Fruit fly (Drosophila melanogaster) Kc167 (cell line): ENCODE results near the gene Hrd3.

Experiments used
- Myc ChIP-seq: fragments of >200 bp; optimal IDR thresholded peaks from 2 replicates; lab custom pipeline; 2017; ENCODE audit warnings: missing external identifiers
- Sin3A ChIP-seq: fragments of >200 bp; optimal IDR thresholded peaks from 2 replicates; lab custom pipeline; 2018; ENCODE audit warnings: missing external identifiers
- h ChIP-seq: fragments of >200 bp; optimal IDR thresholded peaks from 3 replicates; lab custom pipeline; 2018; ENCODE audit warnings: missing external identifiers
- insv ChIP-seq: fragments of >200 bp; optimal IDR thresholded peaks from 3 replicates; lab custom pipeline; 2018; ENCODE audit warnings: missing external identifiers
- psq ChIP-seq: fragments of >200 bp; optimal IDR thresholded peaks from 2 replicates; lab custom pipeline; 2017; ENCODE audit warnings: missing external identifiers
- ttk ChIP-seq: sonication (Bioruptor generic); optimal IDR thresholded peaks from 2 replicates; lab custom pipeline; 2017; ENCODE audit warnings: missing external identifiers

The Hrd3 gene

dm6 chr3R:23757912-23758607 is at the start of gene Hrd3, which contains the start of gene PTPMT1:
Hrd3 (minus strand) TSS chr3R:23758557.
PTPMT1 (plus strand) TSS chr3R:23758339.
- no peak for TF ChIP-seq insv (lab: Kevin White, UChicago)
- no peak for TF ChIP-seq Sin3A
- no peak for TF ChIP-seq psq (lab: Kevin White, UChicago)
- TF ChIP-seq h (lab: Kevin White, UChicago) = no peak
- TF ChIP-seq ttk (lab: Kevin White, UChicago) = no peak
- TF ChIP-seq Myc (lab: Kevin White, UChicago) = no peak

dm6 chr3R:23803668-23804067 is 45.3 kb upstream of the Hrd3 start, which contains the start of gene CG34355:
CG34355 (plus strand) TSS chr3R:23803859.
- TF ChIP-seq Sin3A = no peak
- TF ChIP-seq ttk (lab: Kevin White, UChicago) = no peak
- no peak for TF ChIP-seq h (lab: Kevin White, UChicago)
- TF ChIP-seq insv (lab: Kevin White, UChicago) = no peak
- no peak for TF ChIP-seq psq (lab: Kevin White, UChicago)
- TF ChIP-seq Myc (lab: Kevin White, UChicago) = no peak

DNA sequence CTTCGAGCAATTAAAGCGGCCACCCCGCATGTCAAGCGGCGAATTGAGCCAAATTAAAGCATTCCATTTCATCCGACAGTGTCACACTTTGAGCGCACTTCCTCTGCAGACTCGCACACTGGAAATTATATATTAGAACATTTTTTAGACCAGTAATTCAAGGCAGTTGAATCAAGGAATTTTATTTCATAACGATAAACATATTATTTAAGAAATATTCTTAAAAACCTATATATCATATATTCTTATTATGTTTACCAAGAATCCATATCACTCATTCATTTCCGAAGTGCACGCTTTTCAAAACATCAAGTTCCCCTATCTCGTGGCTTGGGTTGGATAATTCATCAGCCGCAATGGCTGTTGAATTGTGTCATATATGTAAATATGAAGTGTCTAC is 33.1 kb upstream of the Hrd3 start:
- TF ChIP-seq Myc (lab: Kevin White, UChicago) (no peak), Sin3A (no peak), ttk (lab: Kevin White, UChicago) (no peak), psq (lab: Kevin White, UChicago) (no peak), insv (lab: Kevin White, UChicago) (no peak), h (lab: Kevin White, UChicago) (no peak)

- TF ChIP-seq h (lab: Kevin White, UChicago) (no peak), Sin3A (no peak), insv (lab: Kevin White, UChicago) (no peak), ttk (lab: Kevin White, UChicago) (no peak), Myc (lab: Kevin White, UChicago) (no peak), psq (lab: Kevin White, UChicago) (no peak)
These were observed 32.3 kb upstream of the Hrd3 start for dm6 chr3R:23790483-23791175.

DNA sequence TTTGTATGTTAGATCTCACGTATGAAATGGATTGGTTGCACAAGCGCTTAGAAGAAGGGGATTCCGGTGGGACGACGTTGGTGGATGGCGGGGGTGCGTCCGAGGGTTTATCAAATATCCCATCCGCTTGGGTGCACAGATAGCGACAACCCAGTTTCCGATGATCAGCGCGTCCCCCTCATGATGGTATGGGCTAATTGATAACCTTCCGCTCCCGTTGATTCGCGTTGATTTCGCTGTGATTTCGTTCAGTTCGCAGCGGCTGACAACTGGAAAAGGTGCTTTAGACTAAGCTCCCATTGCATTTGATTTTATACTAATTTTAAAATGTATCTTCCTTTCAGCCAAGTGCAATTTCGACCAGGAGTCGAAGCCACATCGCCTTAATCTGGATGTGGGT is 31.2 kb upstream of the Hrd3 start:
- no peak for TF ChIP-seq psq (lab: Kevin White, UChicago)
- TF ChIP-seq insv (lab: Kevin White, UChicago) = no peak
- no peak for TF ChIP-seq Sin3A
- no peak for TF ChIP-seq ttk (lab: Kevin White, UChicago)
- no peak for TF ChIP-seq Myc (lab: Kevin White, UChicago)
- TF ChIP-seq h (lab: Kevin White, UChicago) = no peak

dm6 chr3R:23788406-23789021 is 30.2 kb upstream of the Hrd3 start:
- no peak for TF ChIP-seq ttk (lab: Kevin White, UChicago)
- no peak for TF ChIP-seq h (lab: Kevin White, UChicago)
- no peak for TF ChIP-seq Myc (lab: Kevin White, UChicago)
- TF ChIP-seq Sin3A = no peak
- no peak for TF ChIP-seq psq (lab: Kevin White, UChicago)
- TF ChIP-seq insv (lab: Kevin White, UChicago) = no peak

DNA sequence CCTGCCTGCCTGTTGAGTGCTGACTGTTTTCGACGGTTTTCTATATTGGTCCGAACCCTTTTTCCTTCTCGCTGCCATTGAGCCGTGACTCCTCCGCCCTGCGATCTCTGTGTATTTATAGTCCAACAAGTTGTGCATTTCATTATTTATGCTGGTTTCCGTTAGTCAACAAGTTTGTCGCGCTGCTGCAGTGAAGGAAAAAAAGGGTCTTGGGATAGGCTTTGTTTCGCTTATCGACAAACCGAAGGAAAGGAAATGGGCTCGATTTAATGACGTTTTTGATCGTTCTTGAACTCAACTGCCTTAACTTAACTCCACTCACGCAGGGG is 29.2 kb upstream of the Hrd3 start:
- TF ChIP-seq Myc (lab: Kevin White, UChicago) = no peak
- TF ChIP-seq h (lab: Kevin White, UChicago) = no peak
- no peak for TF ChIP-seq insv (lab: Kevin White, UChicago)
- TF ChIP-seq psq (lab: Kevin White, UChicago) = no peak
- no peak for TF ChIP-seq ttk (lab: Kevin White, UChicago)
- no peak for TF ChIP-seq Sin3A

DNA sequence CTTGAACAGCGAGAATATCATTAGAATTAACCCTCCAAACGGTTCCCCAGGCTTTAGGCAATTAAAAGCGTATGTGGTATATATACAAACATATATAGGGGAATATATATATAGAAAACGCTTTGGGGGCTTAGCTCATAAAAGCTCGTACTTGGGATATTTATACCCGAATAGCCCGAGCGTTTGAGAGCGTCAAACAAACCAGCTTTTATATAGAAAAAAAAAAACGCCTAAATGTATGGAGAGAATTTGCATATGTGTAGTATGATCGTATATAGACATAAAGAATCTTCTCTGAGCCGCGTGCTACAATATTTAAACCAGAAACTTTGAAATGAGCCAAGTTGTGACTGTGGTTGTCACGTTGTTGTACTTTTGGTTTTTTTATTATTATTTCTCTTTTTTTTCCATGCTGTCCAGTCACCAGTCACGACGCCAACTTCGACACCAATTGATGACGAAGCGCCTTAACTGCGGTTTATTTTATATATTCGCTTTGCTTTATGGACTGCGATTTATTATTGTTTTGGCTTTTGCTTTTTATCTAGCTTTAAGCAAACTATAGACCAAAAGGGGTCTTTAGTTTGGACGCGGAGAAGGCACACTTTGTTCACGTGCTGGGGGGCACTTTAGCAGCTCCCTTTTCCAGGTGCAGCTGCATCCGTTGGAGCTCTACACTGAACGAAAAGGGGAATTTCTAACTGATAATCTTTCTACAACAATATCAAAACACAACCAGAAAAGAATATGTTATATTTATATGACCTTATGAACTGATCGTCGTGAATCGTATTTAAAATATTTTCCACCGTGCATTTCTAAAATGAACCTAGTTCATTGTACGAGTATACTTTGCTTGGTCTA is 28.6 kb upstream of the Hrd3 start:
- TF ChIP-seq insv (lab: Kevin White, UChicago) = no peak
- no peak for TF ChIP-seq Myc (lab: Kevin White, UChicago)
- TF ChIP-seq psq (lab: Kevin White, UChicago) = no peak
- TF ChIP-seq ttk (lab: Kevin White, UChicago) = no peak
- TF ChIP-seq h (lab: Kevin White, UChicago) = no peak
- TF ChIP-seq Sin3A = no peak

DNA sequence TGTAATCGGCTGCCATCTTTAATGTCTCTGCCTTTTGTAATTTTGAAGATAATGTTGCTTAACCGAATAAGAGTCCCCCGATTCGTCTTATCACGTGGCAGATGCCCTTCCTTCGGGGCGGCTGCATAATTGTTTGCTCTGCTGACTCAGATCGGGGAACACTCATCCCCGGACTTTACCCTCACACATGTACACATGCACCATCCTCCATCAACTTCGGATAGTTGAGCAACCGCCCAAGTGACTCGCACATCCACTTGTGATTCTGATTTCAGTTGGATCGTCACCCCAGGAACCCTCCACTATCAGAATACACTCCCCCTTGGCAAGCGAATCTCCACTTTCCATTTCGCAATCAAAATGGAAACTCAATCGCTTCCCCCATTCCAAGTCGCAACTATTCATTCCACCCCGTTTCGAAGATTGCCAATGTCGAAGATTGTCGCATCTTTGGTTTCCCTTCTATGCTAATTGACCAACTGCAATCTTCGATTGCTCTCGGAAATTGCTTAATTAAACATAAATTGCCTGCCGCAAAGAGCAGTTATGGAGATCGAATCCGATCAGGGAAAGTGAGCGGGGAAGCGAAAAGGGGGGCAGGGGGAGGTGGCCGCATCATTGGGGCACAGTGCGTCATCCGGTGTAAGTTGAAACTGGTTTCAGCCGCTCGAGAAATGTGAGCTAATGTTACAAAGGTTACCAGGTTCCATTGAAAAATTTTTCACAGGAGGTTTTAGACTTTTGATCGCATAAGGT is 26.7 kb upstream of the Hrd3 start:
- no peak for TF ChIP-seq psq (lab: Kevin White, UChicago)
- TF ChIP-seq insv (lab: Kevin White, UChicago) = no peak
- TF ChIP-seq ttk (lab: Kevin White, UChicago) = no peak
- no peak for TF ChIP-seq h (lab: Kevin White, UChicago)
- TF ChIP-seq Myc (lab: Kevin White, UChicago) = no peak
- TF ChIP-seq Sin3A = no peak

DNA sequence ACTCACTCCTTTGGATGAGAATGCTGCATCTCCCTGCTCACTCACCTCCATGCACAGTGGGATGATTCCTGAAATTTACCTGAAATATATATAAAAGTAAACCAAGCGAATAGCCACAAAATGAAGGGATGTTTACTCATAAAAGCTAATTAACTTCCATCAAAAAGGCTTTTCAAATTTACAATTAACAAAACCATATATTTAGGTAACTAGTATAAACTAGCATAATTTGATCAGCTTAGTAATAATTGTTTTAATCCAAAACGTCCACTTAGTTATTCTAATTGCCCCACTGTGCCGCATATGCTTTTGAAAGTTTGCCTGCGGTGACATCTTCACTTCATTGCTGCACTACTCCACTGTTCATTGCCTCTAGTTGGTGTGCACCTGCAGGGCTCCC is 25.6 kb upstream of the Hrd3 start:
- TF ChIP-seq Sin3A (no peak), Myc (lab: Kevin White, UChicago) (no peak), psq (lab: Kevin White, UChicago) (no peak), insv (lab: Kevin White, UChicago) (no peak), h (lab: Kevin White, UChicago) (no peak), ttk (lab: Kevin White, UChicago) (no peak)
